Worm (Caenorhabditis elegans) whole organism, mixed stage, embryonic: ENCODE measurements around the gene Y73B3A.8.
"Not testable (repeated sequence)": the region's sequence is repeated elsewhere in the genome, so short reads cannot be mapped to it uniquely, and the experiment has no call there.

Source experiments
- M03D4.4 ChIP-seq: sonication (generic microtip); optimal IDR thresholded peaks from 2 replicates; lab custom pipeline; 2017; ENCODE audit warnings: mild to moderate bottlenecking, missing genetic modification characterization, missing compliant biosample characterization
- bed-3 ChIP-seq: fragments of 200-800 bp; sonication (Bioruptor generic); optimal IDR thresholded peaks from 3 replicates; lab custom pipeline; 2018; ENCODE audit warnings: mild to moderate bottlenecking, missing genetic modification characterization, moderate library complexity, missing compliant biosample characterization
- blmp-1 ChIP-seq: fragments of 150-350 bp; optimal IDR thresholded peaks from 2 replicates; lab custom pipeline; 2014; ENCODE audit warnings: missing biosample characterization, missing genetic modification characterization
- ceh-43 ChIP-seq: fragments of 200-800 bp; sonication (Bioruptor generic); optimal IDR thresholded peaks from 2 replicates; lab custom pipeline; 2018; ENCODE audit warnings: mild to moderate bottlenecking, missing genetic modification characterization, moderate library complexity, missing compliant biosample characterization
- ceh-83 ChIP-seq: fragments of 200-800 bp; sonication (Bioruptor generic); optimal IDR thresholded peaks from 2 replicates; lab custom pipeline; 2018; ENCODE audit warnings: mild to moderate bottlenecking, missing genetic modification characterization, missing compliant biosample characterization
- ces-1 ChIP-seq: fragments of 150-350 bp; optimal IDR thresholded peaks from 2 replicates; lab custom pipeline; 2014; ENCODE audit warnings: missing biosample characterization, missing genetic modification reagents, missing genetic modification characterization
- cnd-1 ChIP-seq: fragments of 200-800 bp; sonication (Bioruptor generic); optimal IDR thresholded peaks from 2 replicates; lab custom pipeline; 2018; ENCODE audit warnings: mild to moderate bottlenecking, missing genetic modification characterization, missing compliant biosample characterization
- drap-1 ChIP-seq: fragments of 200-800 bp; sonication (Bioruptor generic); optimal IDR thresholded peaks from 3 replicates; lab custom pipeline; 2018; ENCODE audit warnings: mild to moderate bottlenecking, missing genetic modification characterization, missing compliant biosample characterization
- elt-3 ChIP-seq: fragments of 150-350 bp; optimal IDR thresholded peaks from 2 replicates; lab custom pipeline; 2014; ENCODE audit warnings: missing biosample characterization, missing genetic modification characterization
- lin-13 ChIP-seq: fragments of 150-350 bp; optimal IDR thresholded peaks from 2 replicates; lab custom pipeline; 2014; ENCODE audit warnings: missing biosample characterization, missing genetic modification characterization
- lin-32 ChIP-seq: fragments of 200-800 bp; sonication (Bioruptor generic); optimal IDR thresholded peaks from 2 replicates; lab custom pipeline; 2018; ENCODE audit warnings: mild to moderate bottlenecking, missing genetic modification characterization, missing compliant biosample characterization
- lsy-2 ChIP-seq: fragments of 150-350 bp; optimal IDR thresholded peaks from 2 replicates; lab custom pipeline; 2014; ENCODE audit warnings: missing biosample characterization, missing genetic modification characterization
- mep-1 ChIP-seq: fragments of 150-350 bp; optimal IDR thresholded peaks from 2 replicates; lab custom pipeline; 2017; ENCODE audit warnings: missing biosample characterization, missing genetic modification reagents, missing genetic modification characterization, inconsistent platforms
- nhr-2 ChIP-seq: fragments of 150-350 bp; optimal IDR thresholded peaks from 2 replicates; lab custom pipeline; 2014; ENCODE audit warnings: missing biosample characterization, missing genetic modification characterization
- nhr-28 ChIP-seq: fragments of 150-350 bp; optimal IDR thresholded peaks from 2 replicates; lab custom pipeline; 2014; ENCODE audit warnings: missing biosample characterization, missing genetic modification characterization
- sem-2 ChIP-seq: fragments of 200-800 bp; sonication (Bioruptor generic); optimal IDR thresholded peaks from 2 replicates; lab custom pipeline; 2018; ENCODE audit warnings: mild to moderate bottlenecking, missing genetic modification characterization, missing compliant biosample characterization
- sptf-1 ChIP-seq: sonication (generic microtip); optimal IDR thresholded peaks from 2 replicates; lab custom pipeline; 2017; ENCODE audit warnings: mild to moderate bottlenecking, missing genetic modification characterization, moderate library complexity, missing compliant biosample characterization
- tbx-8 ChIP-seq: fragments of 200-800 bp; sonication (Bioruptor generic); optimal IDR thresholded peaks from 2 replicates; lab custom pipeline; 2018; ENCODE audit warnings: mild to moderate bottlenecking, missing genetic modification characterization, moderate library complexity, missing compliant biosample characterization
- unc-120 ChIP-seq: sonication (generic microtip); optimal IDR thresholded peaks from 2 replicates; lab custom pipeline; 2017; ENCODE audit warnings: missing genetic modification characterization, missing compliant biosample characterization; ENCODE audit not compliant: poor library complexity, severe bottlenecking
- unc-62 ChIP-seq: fragments of 150-350 bp; optimal IDR thresholded peaks from 2 replicates; lab custom pipeline; 2014; ENCODE audit warnings: missing biosample characterization, missing genetic modification reagents, missing genetic modification characterization
- zip-8 ChIP-seq: fragments of 150-350 bp; optimal IDR thresholded peaks from 2 replicates; lab custom pipeline; 2014; ENCODE audit warnings: missing biosample characterization, missing genetic modification characterization

Gene Y73B3A.8

DNA sequence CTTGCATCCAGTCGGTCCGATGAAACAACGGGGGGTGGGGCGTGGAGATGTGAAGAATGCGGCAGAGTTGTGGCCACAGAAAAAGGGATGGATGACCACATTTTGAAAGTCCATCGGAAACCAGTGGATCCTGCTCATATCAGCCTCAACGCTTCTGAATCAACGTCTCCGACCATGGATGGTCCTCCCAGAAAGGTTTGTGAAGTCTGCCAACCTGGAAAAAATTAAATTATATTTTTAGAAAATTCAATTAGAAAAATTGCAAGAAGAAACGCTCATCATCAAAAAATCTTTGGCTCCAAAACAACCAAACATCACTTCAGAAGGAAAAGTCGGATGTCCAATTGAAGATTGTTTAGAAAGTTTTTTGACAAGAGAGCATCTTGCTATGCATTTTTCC is at the start of gene Y73B3A.8:
TSS of gene Y73B3A.8 (minus strand) at position 101 of the 400 bp plus-strand sequence.
- TF ChIP-seq ceh-43 (GFP tag; lab: Kevin White, UChicago) (no peak), ceh-83 (GFP tag; lab: Kevin White, UChicago) (no peak), drap-1 (GFP tag; lab: Kevin White, UChicago) (no peak), lin-32 (GFP tag; lab: Kevin White, UChicago) (no peak), lsy-2 (tag; lab: Kevin White, UChicago) (no peak), unc-120 (tag; lab: Kevin White, UChicago) (no peak), lin-13 (tag; lab: Kevin White, UChicago) (no peak), ces-1 (GFP tag; lab: Kevin White, UChicago) (no peak), M03D4.4 (tag; lab: Kevin White, UChicago) (no peak), unc-62 (GFP tag; lab: Kevin White, UChicago) (no peak), mep-1 (tag; lab: Kevin White, UChicago) (no peak), blmp-1 (no peak), zip-8 (tag; lab: Kevin White, UChicago) (no peak), nhr-28 (no peak), cnd-1 (tag; lab: Kevin White, UChicago) (no peak), bed-3 (GFP tag; lab: Kevin White, UChicago) (no peak), sptf-1 (tag; lab: Kevin White, UChicago) (no peak)

DNA sequence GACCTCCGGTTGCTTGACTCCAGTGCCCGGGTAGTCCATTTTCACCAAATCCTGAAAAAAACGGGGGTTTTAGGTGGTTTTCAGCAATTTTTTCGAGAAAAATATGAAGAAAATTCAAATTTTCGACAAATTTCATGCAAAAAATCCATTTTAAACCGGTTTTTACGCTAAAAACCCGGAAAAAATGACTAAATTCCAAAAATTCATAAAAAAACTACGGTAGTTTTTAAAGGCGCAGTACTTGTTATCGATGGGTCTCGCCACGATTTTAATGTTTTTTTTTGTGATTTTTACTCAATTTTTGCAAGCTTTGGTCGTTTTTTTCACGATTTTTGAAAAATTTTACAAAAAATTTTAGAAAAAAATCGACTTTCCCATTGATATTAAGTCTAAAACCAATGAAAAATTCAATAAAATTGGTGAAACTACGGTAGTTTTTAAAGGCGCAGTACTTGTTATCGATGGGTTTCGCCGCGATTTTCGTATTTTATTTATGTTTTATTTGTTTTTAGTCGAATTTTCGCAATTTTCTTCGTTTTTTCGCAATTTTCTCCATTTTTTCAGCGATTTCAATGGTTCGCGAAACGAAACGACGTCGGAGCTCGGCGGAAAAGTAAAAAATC is 41.2 kb upstream of the Y73B3A.8 start, which contains the start of the genes T08D2.6 and chkr-1:
TSS of gene T08D2.6 (minus strand) at position 51 of the 623 bp plus-strand sequence.
TSS of gene chkr-1 (plus strand) at position 573 of the 623 bp plus-strand sequence.
- TF ChIP-seq mep-1 (tag; lab: Kevin White, UChicago); sptf-1 (tag; lab: Kevin White, UChicago); nhr-28: not testable (repeated sequence)

DNA sequence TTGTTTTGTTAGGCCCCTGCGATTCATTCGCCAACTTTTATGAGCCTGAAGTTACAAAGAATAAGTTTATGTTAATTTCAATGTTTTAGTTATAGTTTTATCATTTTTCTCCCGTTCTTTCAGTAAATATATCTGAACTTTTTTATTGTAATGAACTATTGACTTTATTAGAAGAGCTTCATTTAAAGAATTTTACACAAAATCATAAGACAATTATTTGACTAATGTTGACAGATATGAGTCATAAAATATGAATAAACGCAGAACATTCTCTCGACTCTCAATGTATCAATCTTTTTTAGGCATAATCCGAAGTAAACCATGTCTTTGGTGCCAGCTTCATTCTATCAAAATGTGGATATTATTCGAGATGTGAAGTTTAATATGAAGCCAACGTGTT is 36.0 kb upstream of the Y73B3A.8 start, which contains the start of the genes T08D2.5 and T08D2.4:
TSS of gene T08D2.5 (plus strand) at position 301 of the 400 bp plus-strand sequence.
TSS of gene T08D2.4 (plus strand) at position 322 of the 400 bp plus-strand sequence.
- TF ChIP-seq nhr-2 (tag; lab: Kevin White, UChicago) (no peak), ceh-83 (GFP tag; lab: Kevin White, UChicago) (no peak), sptf-1 (tag; lab: Kevin White, UChicago) (no peak), unc-62 (GFP tag; lab: Kevin White, UChicago) (no peak), bed-3 (GFP tag; lab: Kevin White, UChicago) (no peak)

DNA sequence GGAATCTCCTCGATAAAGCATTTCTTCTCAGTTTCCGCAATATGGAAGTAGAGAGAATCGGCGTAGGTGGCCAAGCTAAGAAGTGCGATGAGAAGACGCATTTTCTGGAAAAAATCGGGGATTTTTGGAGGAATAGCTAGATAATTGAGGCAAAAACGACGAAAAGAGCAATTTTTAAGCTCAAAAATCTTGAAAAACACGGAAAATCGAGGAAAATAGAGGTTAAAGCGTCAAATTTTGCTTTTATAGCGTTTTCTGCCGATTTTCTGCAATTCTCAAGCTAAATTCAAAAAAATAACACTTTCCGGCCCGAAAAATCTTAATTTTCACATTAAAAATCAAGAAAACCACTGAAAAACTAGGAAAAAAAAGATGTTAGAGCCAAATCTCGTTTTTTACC is 22.0 kb upstream of the Y73B3A.8 start, which contains the start of gene tmed-12:
TSS of gene tmed-12 (minus strand) at position 101 of the 400 bp plus-strand sequence.
- TF ChIP-seq sem-2 (GFP tag; lab: Kevin White, UChicago); nhr-2 (tag; lab: Kevin White, UChicago); tbx-8 (GFP tag; lab: Kevin White, UChicago): not testable (repeated sequence)

DNA sequence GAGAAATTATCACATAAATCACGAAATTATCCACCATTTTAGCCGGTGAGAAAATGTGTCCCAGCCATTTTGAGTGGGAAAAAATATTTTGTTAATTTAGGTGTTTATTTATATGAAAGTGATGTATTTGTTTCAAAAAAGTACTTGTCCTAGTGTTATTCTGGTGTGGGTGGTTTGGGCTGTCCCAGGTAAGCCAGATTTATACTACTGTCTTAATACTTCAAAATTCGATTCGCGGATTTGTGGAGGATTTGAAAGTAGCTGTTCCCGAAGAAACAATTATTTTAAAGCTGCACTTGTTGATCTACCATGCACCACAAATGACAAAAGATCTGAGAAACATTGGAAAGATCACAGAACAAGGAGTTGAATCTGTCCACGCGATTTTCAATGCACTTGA is 6.8 kb upstream of the Y73B3A.8 start, which contains the start of gene Y73B3A.11:
TSS of gene Y73B3A.11 (plus strand) at position 301 of the 400 bp plus-strand sequence.
- no peak for TF ChIP-seq M03D4.4 (tag; lab: Kevin White, UChicago)
- no peak for TF ChIP-seq bed-3 (GFP tag; lab: Kevin White, UChicago)
- TF ChIP-seq, all 35 proteins: peak for 0

DNA sequence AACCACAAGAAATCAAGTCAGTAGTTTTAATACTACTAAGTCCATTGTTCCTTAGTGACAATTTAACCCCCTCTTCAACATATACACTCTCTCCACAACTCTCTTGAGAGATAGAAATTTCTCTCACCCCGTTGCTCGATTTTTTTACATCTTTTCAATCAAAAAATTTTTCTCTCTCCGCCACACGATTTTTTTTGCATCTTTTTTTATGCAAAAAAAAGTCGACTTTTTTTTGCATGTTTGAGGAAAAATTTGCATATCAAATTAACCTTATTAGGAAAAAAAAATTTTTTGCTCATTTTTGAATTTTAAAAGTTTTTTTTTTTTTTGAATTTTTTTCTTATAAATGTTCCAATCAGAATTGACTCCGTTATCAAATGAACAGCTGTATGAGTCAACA is 5.8 kb upstream of the Y73B3A.8 start:
- peak; percentile 31 for TF ChIP-seq ces-1 (GFP tag; lab: Kevin White, UChicago)
- TF ChIP-seq lin-13 (tag; lab: Kevin White, UChicago): no peak

DNA sequence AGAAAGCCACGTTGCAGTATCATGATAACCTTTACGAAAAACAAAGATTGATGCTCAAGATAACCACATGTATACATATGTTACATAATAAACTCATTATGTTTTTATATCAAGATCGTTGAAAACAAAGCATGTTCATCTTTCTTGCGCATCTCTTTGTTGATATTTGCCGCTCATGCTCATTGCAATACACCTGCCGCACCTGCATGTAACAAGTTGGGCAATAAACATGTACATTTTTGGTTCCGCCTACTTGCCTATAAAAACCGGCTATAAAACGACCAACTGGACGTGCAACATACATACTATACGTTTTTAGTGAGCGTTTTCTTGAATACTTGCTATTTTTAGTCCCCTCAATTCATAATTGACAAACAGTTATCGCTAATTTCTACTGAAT is 21.7 kb downstream of the Y73B3A.8 start, which contains the start of gene fbxa-16:
TSS of gene fbxa-16 (plus strand) at position 301 of the 400 bp plus-strand sequence.
- TF ChIP-seq nhr-2 (tag; lab: Kevin White, UChicago); lin-32 (GFP tag; lab: Kevin White, UChicago); ces-1 (GFP tag; lab: Kevin White, UChicago): not testable (repeated sequence)
- TF ChIP-seq, all 35 proteins: peak for 0; not testable (repeated sequence) for 35

DNA sequence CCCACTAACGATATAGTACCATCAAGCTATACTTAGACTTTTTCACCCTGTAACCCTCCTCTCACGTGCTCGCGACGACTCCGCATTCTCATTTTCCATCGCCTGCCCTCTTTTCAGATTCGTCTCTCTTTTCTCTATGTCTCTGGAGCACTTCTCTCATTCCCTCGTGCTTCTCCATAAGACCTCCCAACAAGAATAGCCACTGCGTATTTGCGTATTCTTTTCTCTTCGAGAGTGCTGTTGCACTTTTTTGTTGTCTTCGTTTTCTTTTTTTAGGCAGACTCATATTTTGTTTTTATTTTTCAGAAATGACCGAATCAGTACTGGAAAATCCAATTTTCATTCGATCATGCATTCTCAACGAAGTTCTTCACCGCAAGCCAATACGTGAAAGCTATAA is 24.0 kb downstream of the Y73B3A.8 start, which contains the start of gene fbxa-222:
TSS of gene fbxa-222 (plus strand) at position 301 of the 400 bp plus-strand sequence.
- TF ChIP-seq sem-2 (GFP tag; lab: Kevin White, UChicago) (no peak), elt-3 (tag; lab: Kevin White, UChicago) (no peak), unc-120 (tag; lab: Kevin White, UChicago) (no peak)
